Worm (Caenorhabditis elegans) whole organism, mixed stage, embryonic: ENCODE data around the gene C16C8.18.

Experiments
- nhr-237 ChIP-seq: fragments of 150-350 bp; optimal IDR thresholded peaks from 2 replicates; lab custom pipeline; 2014; ENCODE audit warnings: missing biosample characterization, missing genetic modification characterization
- pha-4 ChIP-seq: fragments of 150-350 bp; optimal IDR thresholded peaks from 2 replicates; lab custom pipeline; 2018; ENCODE audit warnings: missing biosample characterization, missing genetic modification reagents, missing genetic modification characterization

- TF ChIP-seq pha-4 (tag; lab: Kevin White, UChicago) (no peak), nhr-237 (no peak)
Measured at ce11 chrII:3399212-3399611, 30.3 kb upstream of the C16C8.18 start, which contains the start of gene nep-9.
